Worm (Caenorhabditis elegans) whole organism, early embryonic: Measurements from ENCODE around the gene nlp-64.
"Not testable (repeated sequence)": the region's sequence is repeated elsewhere in the genome, so short reads cannot be mapped to it uniquely, and the experiment has no call there.

Source experiments
- B0310.2 ChIP-seq: sonication (generic microtip); optimal IDR thresholded peaks from 2 replicates; lab custom pipeline; 2016; ENCODE audit warnings: mild to moderate bottlenecking, missing genetic modification characterization, missing compliant biosample characterization
- F13C5.2 ChIP-seq: sonication (generic microtip); optimal IDR thresholded peaks from 2 replicates; lab custom pipeline; 2017; ENCODE audit warnings: mild to moderate bottlenecking, missing genetic modification characterization, inconsistent platforms, missing compliant biosample characterization
- aly-1 ChIP-seq: sonication (generic microtip); optimal IDR thresholded peaks from 2 replicates; lab custom pipeline; 2016; ENCODE audit warnings: missing genetic modification characterization, missing compliant biosample characterization
- ama-1 ChIP-seq: fragments of 150-350 bp; optimal IDR thresholded peaks from 2 replicates; lab custom pipeline; 2014
- ceh-13 ChIP-seq: fragments of 200-800 bp; sonication (Bioruptor generic); optimal IDR thresholded peaks from 2 replicates; lab custom pipeline; 2018; ENCODE audit warnings: mild to moderate bottlenecking, missing genetic modification characterization, missing compliant biosample characterization
- ceh-36 ChIP-seq: sonication (generic microtip); optimal IDR thresholded peaks from 2 replicates; lab custom pipeline; 2016; ENCODE audit warnings: missing genetic modification characterization, inconsistent platforms, missing compliant biosample characterization
- ets-7 ChIP-seq: sonication (generic microtip); optimal IDR thresholded peaks from 2 replicates; lab custom pipeline; 2016; ENCODE audit warnings: missing genotype, missing genetic modification characterization, missing compliant biosample characterization
- flt-1 ChIP-seq: fragments of 200-800 bp; sonication (Bioruptor generic); IDR thresholded peaks from 2 replicates; pipeline ENCODE4 v1.3.6; 2022; ENCODE audit warnings: missing genetic modification characterization, missing compliant biosample characterization
- hmbx-1 ChIP-seq: sonication (generic microtip); optimal IDR thresholded peaks from 2 replicates; lab custom pipeline; 2016; ENCODE audit warnings: mild to moderate bottlenecking, missing genetic modification characterization, missing compliant biosample characterization
- hmg-4 ChIP-seq: fragments of 200-800 bp; sonication (Bioruptor generic); optimal IDR thresholded peaks from 2 replicates; lab custom pipeline; 2018; ENCODE audit warnings: mild to moderate bottlenecking, missing genetic modification characterization, missing compliant biosample characterization
- hnd-1 ChIP-seq: sonication (generic microtip); optimal IDR thresholded peaks from 2 replicates; lab custom pipeline; 2016; ENCODE audit warnings: missing genetic modification characterization, missing compliant biosample characterization
- pes-1 ChIP-seq: fragments of 200-800 bp; sonication (Bioruptor generic); IDR thresholded peaks from 2 replicates; pipeline ENCODE4 v1.3.6; 2022; ENCODE audit warnings: missing genetic modification reagents, missing genetic modification characterization, missing compliant biosample characterization
- scrt-1 ChIP-seq: fragments of 200-800 bp; sonication (Bioruptor generic); IDR thresholded peaks from 2 replicates; pipeline ENCODE4 v1.3.6; 2022; ENCODE audit warnings: missing genetic modification characterization, missing compliant biosample characterization
- sea-1 ChIP-seq: fragments of 200-800 bp; sonication (Bioruptor generic); conservative IDR thresholded peaks from 2 replicates; pipeline ENCODE4 v1.3.6; 2022; ENCODE audit warnings: missing genetic modification characterization, missing compliant biosample characterization
- tbx-11 ChIP-seq: fragments of 200-800 bp; sonication (Bioruptor generic); IDR thresholded peaks from 2 replicates; pipeline ENCODE4 v1.3.6; 2022; ENCODE audit warnings: missing genetic modification characterization, missing compliant biosample characterization
- tbx-37 ChIP-seq: fragments of 200-800 bp; sonication (Bioruptor generic); conservative IDR thresholded peaks from 2 replicates; pipeline ENCODE4 v1.3.6; 2022; ENCODE audit warnings: missing genetic modification reagents, missing genetic modification characterization, missing compliant biosample characterization
- tra-4 ChIP-seq: sonication (generic microtip); optimal IDR thresholded peaks from 2 replicates; lab custom pipeline; 2017; ENCODE audit warnings: missing genetic modification characterization, missing compliant biosample characterization

Gene nlp-64

DNA sequence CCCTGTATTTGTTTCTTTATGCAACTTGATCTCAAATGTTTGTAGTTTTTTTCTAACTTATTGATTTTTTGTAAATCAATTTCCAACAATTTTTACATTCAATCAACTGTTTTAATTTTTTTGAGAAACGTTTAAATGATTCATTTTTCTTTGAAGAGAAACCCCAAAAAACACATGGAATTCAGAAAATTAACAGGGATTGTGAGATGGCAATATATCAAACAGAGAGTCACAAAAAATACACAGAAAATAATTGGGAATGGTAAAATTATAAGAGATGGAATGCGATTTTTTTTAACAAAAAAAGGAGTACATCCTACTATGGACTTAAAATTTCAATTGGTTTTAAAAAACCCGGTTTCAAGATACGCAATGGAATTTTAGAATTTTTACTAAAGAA is 23.3 kb upstream of the nlp-64 start:
- TF ChIP-seq ceh-13 (GFP tag; lab: Kevin White, UChicago) (no peak), F13C5.2 (tag; lab: Kevin White, UChicago) (no peak), hmg-4 (GFP tag; lab: Kevin White, UChicago) (no peak), pes-1 (GFP tag; lab: Robert Waterston, UW) (no peak), ama-1 (no peak)

ce11 chrX:332643-333042 is 21.5 kb upstream of the nlp-64 start:
- TF ChIP-seq hmg-4 (GFP tag; lab: Kevin White, UChicago) (no peak), hnd-1 (no peak), pes-1 (GFP tag; lab: Robert Waterston, UW) (no peak), flt-1 (GFP tag; lab: Robert Waterston, UW) (no peak), tra-4 (tag; lab: Kevin White, UChicago) (no peak), ama-1 (no peak), aly-1 (tag; lab: Kevin White, UChicago) (no peak), tbx-37 (GFP tag; lab: Robert Waterston, UW) (no peak), B0310.2 (tag; lab: Kevin White, UChicago) (no peak), ets-7 (no peak)

DNA sequence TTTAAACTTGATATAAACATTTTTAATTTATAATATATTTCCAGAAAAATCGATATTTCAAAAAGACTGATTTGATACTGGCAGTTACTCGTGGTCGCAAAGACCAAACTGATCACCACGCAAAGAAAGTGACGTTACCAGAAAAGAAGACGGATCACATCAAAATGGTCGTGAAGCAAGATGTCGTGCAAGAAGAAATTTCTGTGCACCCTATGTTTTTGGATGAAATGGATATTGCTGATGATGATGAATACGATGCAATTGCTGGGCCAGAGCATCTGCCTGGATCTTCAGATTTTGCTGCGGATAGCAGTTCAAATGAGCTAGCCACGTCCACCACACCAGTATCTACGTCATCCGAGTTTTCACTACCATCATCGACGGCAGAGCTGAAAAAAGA is 17.6 kb upstream of the nlp-64 start:
- TF ChIP-seq tbx-37 (GFP tag; lab: Robert Waterston, UW) (no peak), F13C5.2 (tag; lab: Kevin White, UChicago) (no peak), ets-7 (no peak), ceh-13 (GFP tag; lab: Kevin White, UChicago) (no peak), ama-1 (no peak), scrt-1 (no peak)

ce11 chrX:325597-326161 is 14.6 kb upstream of the nlp-64 start, which contains the start of gene M02E1.1:
TSS of gene M02E1.1 (plus strand) at chrX:326111.
- TF ChIP-seq ets-7 (no peak), F13C5.2 (tag; lab: Kevin White, UChicago) (peak; percentile 2)

DNA sequence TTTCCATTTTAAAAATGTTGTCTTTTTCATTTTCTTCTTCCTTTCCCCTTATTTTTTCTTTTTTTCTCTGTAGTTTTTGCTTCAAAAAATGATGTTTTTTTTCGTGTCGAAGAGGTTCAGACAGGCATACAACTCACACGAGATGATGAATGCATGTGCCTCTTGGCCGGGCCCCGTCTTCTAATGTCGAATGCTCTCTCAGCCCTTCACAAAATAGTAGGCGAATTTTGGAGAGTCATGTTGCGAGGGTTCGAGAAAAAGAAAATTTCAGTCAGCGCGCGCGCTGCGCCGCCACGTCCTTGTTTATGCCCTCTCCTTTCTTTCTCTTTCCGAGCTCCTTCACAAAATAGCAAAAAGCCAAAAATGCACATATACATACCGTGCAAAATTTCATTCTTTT is 12.9 kb upstream of the nlp-64 start:
- no peak for TF ChIP-seq ama-1
- TF ChIP-seq tbx-37 (GFP tag; lab: Robert Waterston, UW): no peak
- no peak for TF ChIP-seq hmg-4 (GFP tag; lab: Kevin White, UChicago)
- TF ChIP-seq ceh-36 (tag; lab: Kevin White, UChicago): no peak
- TF ChIP-seq scrt-1: no peak
- no peak for TF ChIP-seq ceh-13 (GFP tag; lab: Kevin White, UChicago)
- no peak for TF ChIP-seq tbx-11 (GFP tag; lab: Robert Waterston, UW)
- no peak for TF ChIP-seq pes-1 (GFP tag; lab: Robert Waterston, UW)
- no peak for TF ChIP-seq tra-4 (tag; lab: Kevin White, UChicago)
- TF ChIP-seq flt-1 (GFP tag; lab: Robert Waterston, UW): no peak
- no peak for TF ChIP-seq aly-1 (tag; lab: Kevin White, UChicago)

ce11 chrX:322223-322622 is 11.1 kb upstream of the nlp-64 start, which contains the start of gene M02E1.3:
TSS of gene M02E1.3 (plus strand) at chrX:322523.
- TF ChIP-seq tbx-11 (GFP tag; lab: Robert Waterston, UW); scrt-1; tbx-37 (GFP tag; lab: Robert Waterston, UW): not testable (repeated sequence)

- TF ChIP-seq ceh-13 (GFP tag; lab: Kevin White, UChicago) (no peak), tbx-11 (GFP tag; lab: Robert Waterston, UW) (no peak), sea-1 (GFP tag; lab: Robert Waterston, UW) (no peak), ama-1 (no peak), scrt-1 (no peak), hmbx-1 (tag; lab: Kevin White, UChicago) (no peak), ets-7 (no peak), tbx-37 (GFP tag; lab: Robert Waterston, UW) (no peak), hmg-4 (GFP tag; lab: Kevin White, UChicago) (no peak), B0310.2 (tag; lab: Kevin White, UChicago) (no peak), pes-1 (GFP tag; lab: Robert Waterston, UW) (no peak), aly-1 (tag; lab: Kevin White, UChicago) (no peak), ceh-36 (tag; lab: Kevin White, UChicago) (no peak)
These were observed 1.8 kb upstream of the nlp-64 start, which contains the start of gene M02E1.4 for ce11 chrX:312908-313307. TSS of gene M02E1.4 (plus strand) at chrX:313274.

DNA sequence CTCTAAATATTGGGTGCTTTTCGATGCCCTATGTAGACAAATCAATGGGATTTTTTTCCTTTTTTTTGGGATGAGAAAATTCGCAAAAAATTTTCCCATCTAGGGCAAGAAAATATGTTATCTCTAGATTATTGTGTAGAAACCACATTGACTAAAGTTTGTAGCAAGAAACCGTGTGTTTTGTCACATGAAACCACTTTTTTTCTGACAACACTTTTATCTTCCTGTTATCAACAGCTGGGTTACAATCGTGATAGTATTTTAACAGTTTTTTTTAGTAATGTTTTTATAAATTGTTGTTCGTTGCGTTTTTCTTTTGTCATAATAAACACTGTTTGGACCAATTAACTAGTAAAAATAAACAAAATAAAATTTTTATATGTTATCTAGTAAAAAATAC is 1.1 kb upstream of the nlp-64 start:
- TF ChIP-seq ets-7 (no peak), B0310.2 (tag; lab: Kevin White, UChicago) (no peak), pes-1 (GFP tag; lab: Robert Waterston, UW) (no peak), hmbx-1 (tag; lab: Kevin White, UChicago) (no peak), tbx-11 (GFP tag; lab: Robert Waterston, UW) (no peak)

- no peak for TF ChIP-seq ets-7
- no peak for TF ChIP-seq hmg-4 (GFP tag; lab: Kevin White, UChicago)
- TF ChIP-seq ama-1: no peak
- no peak for TF ChIP-seq hmbx-1 (tag; lab: Kevin White, UChicago)
- TF ChIP-seq F13C5.2 (tag; lab: Kevin White, UChicago): no peak
- TF ChIP-seq sea-1 (GFP tag; lab: Robert Waterston, UW): no peak
- no peak for TF ChIP-seq ceh-36 (tag; lab: Kevin White, UChicago)
- TF ChIP-seq flt-1 (GFP tag; lab: Robert Waterston, UW): no peak
- TF ChIP-seq tbx-11 (GFP tag; lab: Robert Waterston, UW): no peak
- TF ChIP-seq hnd-1: no peak
- TF ChIP-seq ceh-13 (GFP tag; lab: Kevin White, UChicago): no peak
- no peak for TF ChIP-seq aly-1 (tag; lab: Kevin White, UChicago)
- TF ChIP-seq B0310.2 (tag; lab: Kevin White, UChicago): no peak
- TF ChIP-seq tra-4 (tag; lab: Kevin White, UChicago): no peak
- no peak for TF ChIP-seq scrt-1
- no peak for TF ChIP-seq tbx-37 (GFP tag; lab: Robert Waterston, UW)
These were observed 2.0 kb downstream of the nlp-64 start for ce11 chrX:309076-309475.
